Comparison of ENCODE assay signal across 4 worm cellular contexts in the genomic region with DNA sequence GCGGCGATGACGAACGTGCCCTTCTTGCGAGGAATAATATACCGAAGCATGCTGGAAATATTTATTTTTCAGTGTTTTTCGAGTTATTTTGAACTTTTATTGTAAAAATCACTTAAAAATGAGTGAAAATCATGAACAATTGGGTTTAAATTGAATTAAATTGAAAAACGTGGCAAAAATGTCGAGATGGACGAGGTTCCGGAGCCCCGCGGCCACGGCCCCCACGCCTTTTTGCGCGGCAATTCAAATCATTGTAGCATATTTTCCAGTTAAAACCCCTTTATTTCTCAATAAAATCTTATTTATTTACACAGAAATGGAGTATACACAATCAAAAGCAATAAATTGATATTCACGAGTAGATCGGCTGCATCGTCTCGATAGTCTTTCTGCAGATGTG.
TF ChIP-seq lines count a peak whose summit lies in the region.

No protein-coding gene starts in this region.

TF ChIP-seq in whole organism, L2 larva, 48 proteins besides CTCF, POLR2A, EP300 and RAD21 (continues in another document):
- TF ChIP-seq ZK546.5 (tag; optimal IDR thresholded peaks at IDR 0.05; lab: Kevin White, UChicago) (no peak), gmeb-1 (tag; optimal IDR thresholded peaks at IDR 0.05; lab: Kevin White, UChicago) (peak; percentile 86), ztf-11 (tag; optimal IDR thresholded peaks at IDR 0.05; lab: Kevin White, UChicago) (no peak), blmp-1 (tag; optimal IDR thresholded peaks at IDR 0.05; lab: Kevin White, UChicago; ENCODE audit: insufficient read depth) (no peak), nhr-10 (tag; optimal IDR thresholded peaks at IDR 0.05; lab: Kevin White, UChicago) (no peak), mdl-1 (tag; optimal IDR thresholded peaks at IDR 0.05; lab: Kevin White, UChicago) (no peak), lin-13 (GFP tag; optimal IDR thresholded peaks at IDR 0.05; lab: Kevin White, UChicago) (peak; percentile 35), nhr-77 (tag; optimal IDR thresholded peaks at IDR 0.05; lab: Kevin White, UChicago) (no peak), nhr-12 (tag; optimal IDR thresholded peaks at IDR 0.05; lab: Kevin White, UChicago) (no peak), sma-3 (GFP tag; optimal IDR thresholded peaks at IDR 0.05; lab: Kevin White, UChicago) (peak; percentile 41), nhr-129 (tag; optimal IDR thresholded peaks at IDR 0.05; lab: Kevin White, UChicago) (no peak), elt-1 (tag; optimal IDR thresholded peaks at IDR 0.05; lab: Kevin White, UChicago) (no peak), alr-1 (tag; optimal IDR thresholded peaks at IDR 0.05; lab: Kevin White, UChicago) (no peak), sem-4 (tag; optimal IDR thresholded peaks at IDR 0.05; lab: Kevin White, UChicago) (no peak), ceh-82 (tag; optimal IDR thresholded peaks at IDR 0.05; lab: Kevin White, UChicago) (no peak), egl-27 (tag; optimal IDR thresholded peaks at IDR 0.05; lab: Kevin White, UChicago) (no peak), dmd-4 (tag; optimal IDR thresholded peaks at IDR 0.05; lab: Kevin White, UChicago) (no peak), C34F6.9 (tag; optimal IDR thresholded peaks at IDR 0.05; lab: Kevin White, UChicago) (peak; percentile 44), mab-5 (tag; optimal IDR thresholded peaks at IDR 0.05; lab: Kevin White, UChicago) (no peak), lin-39 (tag; optimal IDR thresholded peaks at IDR 0.05; lab: Kevin White, UChicago) (no peak), peb-1 (tag; optimal IDR thresholded peaks at IDR 0.05; lab: Kevin White, UChicago) (no peak), R02D3.7 (tag; optimal IDR thresholded peaks at IDR 0.05; lab: Kevin White, UChicago) (no peak), snpc-4 (tag; optimal IDR thresholded peaks at IDR 0.05; lab: Kevin White, UChicago) (no peak)

TF ChIP-seq in whole organism, L4 larva, 104 proteins besides CTCF, POLR2A, EP300 and RAD21:
- TF ChIP-seq ztf-11 (tag; optimal IDR thresholded peaks at IDR 0.05; lab: Kevin White, UChicago) = no peak
- no peak for TF ChIP-seq T20F7.1 (GFP tag; optimal IDR thresholded peaks at IDR 0.05; lab: Kevin White, UChicago)
- TF ChIP-seq lin-38 (GFP tag; IDR thresholded peaks at IDR 0.05; lab: Robert Waterston, UW) = peak; percentile 52
- TF ChIP-seq mxl-2 (GFP tag; conservative IDR thresholded peaks at IDR 0.05; lab: Robert Waterston, UW) = no peak
- TF ChIP-seq dpl-1 (GFP tag; optimal IDR thresholded peaks at IDR 0.05; lab: Kevin White, UChicago) = peak; percentile 84
- peak; percentile 50 for TF ChIP-seq unc-130 (GFP tag; optimal IDR thresholded peaks at IDR 0.05; lab: Kevin White, UChicago)
- TF ChIP-seq Y48G9A.11 (GFP tag; IDR thresholded peaks at IDR 0.05; lab: Robert Waterston, UW) = no peak
- no peak for TF ChIP-seq zfp-2 (tag; optimal IDR thresholded peaks at IDR 0.05; lab: Kevin White, UChicago)
- peak; percentile 96 for TF ChIP-seq mes-2 (tag; optimal IDR thresholded peaks at IDR 0.05; lab: Kevin White, UChicago; ENCODE audit: poor library complexity, severe bottlenecking)
- no peak for TF ChIP-seq ceh-32 (tag; optimal IDR thresholded peaks at IDR 0.05; lab: Kevin White, UChicago; ENCODE audit: poor library complexity)
- peak; percentile 12 for TF ChIP-seq lin-13 (GFP tag; optimal IDR thresholded peaks at IDR 0.05; lab: Kevin White, UChicago)
- no peak for TF ChIP-seq hmg-1.1 (GFP tag; IDR thresholded peaks at IDR 0.05; lab: Robert Waterston, UW)
- no peak for TF ChIP-seq nhr-25 (tag; optimal IDR thresholded peaks at IDR 0.05; lab: Kevin White, UChicago; ENCODE audit: borderline replicate concordance, insufficient read depth)
- TF ChIP-seq dmd-9 (GFP tag; IDR thresholded peaks at IDR 0.05; lab: Robert Waterston, UW) = peak; percentile 48; the same call in 1 of the 2 replicates
- peak in 1 of 2 experiments; percentile 37 for TF ChIP-seq lsy-2 (tag; optimal IDR thresholded peaks at IDR 0.05; lab: Kevin White, UChicago)
- peak in 1 of 2 experiments; percentile 81 for TF ChIP-seq hif-1 (tag; optimal IDR thresholded peaks at IDR 0.05; lab: Kevin White, UChicago)
- no peak for TF ChIP-seq nhr-11 (tag; optimal IDR thresholded peaks at IDR 0.05; lab: Kevin White, UChicago)
- TF ChIP-seq snpc-1.2 (GFP tag; IDR thresholded peaks at IDR 0.05; lab: Robert Waterston, UW) = no peak
- no peak for TF ChIP-seq nhr-102 (tag; optimal IDR thresholded peaks at IDR 0.05; lab: Kevin White, UChicago)
- no peak for TF ChIP-seq aly-2 (tag; optimal IDR thresholded peaks at IDR 0.05; lab: Kevin White, UChicago)

TF ChIP-seq in whole organism, late embryonic, 69 proteins besides CTCF, POLR2A, EP300 and RAD21:
- TF ChIP-seq zip-5 (tag; optimal IDR thresholded peaks at IDR 0.05; lab: Kevin White, UChicago) = peak; percentile 51
- peak; percentile 68 for TF ChIP-seq mec-3 (tag; optimal IDR thresholded peaks at IDR 0.05; lab: Kevin White, UChicago; ENCODE audit: borderline replicate concordance)
- TF ChIP-seq nfya-1 (tag; optimal IDR thresholded peaks at IDR 0.05; lab: Kevin White, UChicago) = no peak
- peak; percentile 43 for TF ChIP-seq ceh-14 (tag; optimal IDR thresholded peaks at IDR 0.05; lab: Kevin White, UChicago)
- peak; percentile 84 for TF ChIP-seq C08G9.2 (tag; optimal IDR thresholded peaks at IDR 0.05; lab: Kevin White, UChicago)
- no peak for TF ChIP-seq T23F11.4 (GFP tag; optimal IDR thresholded peaks at IDR 0.05; lab: Kevin White, UChicago)
- no peak for TF ChIP-seq hlh-30 (tag; optimal IDR thresholded peaks at IDR 0.05; lab: Kevin White, UChicago; ENCODE audit: insufficient read depth)
- TF ChIP-seq gmeb-2 (tag; optimal IDR thresholded peaks at IDR 0.05; lab: Kevin White, UChicago) = no peak
- TF ChIP-seq pax-1 (tag; optimal IDR thresholded peaks at IDR 0.05; lab: Kevin White, UChicago) = no peak
- TF ChIP-seq ceh-2 (tag; optimal IDR thresholded peaks at IDR 0.05; lab: Kevin White, UChicago) = peak; percentile 77
- TF ChIP-seq ahr-1 (tag; optimal IDR thresholded peaks at IDR 0.05; lab: Kevin White, UChicago) = no peak
- TF ChIP-seq hlh-8 (tag; optimal IDR thresholded peaks at IDR 0.05; lab: Kevin White, UChicago) = peak; percentile 34
- TF ChIP-seq sox-2 (GFP tag; IDR thresholded peaks at IDR 0.05; lab: Robert Waterston, UW) = no peak
- no peak for TF ChIP-seq elt-4 (tag; optimal IDR thresholded peaks at IDR 0.05; lab: Kevin White, UChicago)
- peak; percentile 84 for TF ChIP-seq ceh-31 (tag; optimal IDR thresholded peaks at IDR 0.05; lab: Kevin White, UChicago)
- TF ChIP-seq unc-42 (tag; optimal IDR thresholded peaks at IDR 0.05; lab: Kevin White, UChicago) = peak; percentile 71
- TF ChIP-seq ref-2 (tag; optimal IDR thresholded peaks at IDR 0.05; lab: Kevin White, UChicago) = no peak
- TF ChIP-seq elt-2 (tag; optimal IDR thresholded peaks at IDR 0.05; lab: Kevin White, UChicago) = peak; percentile 11
- TF ChIP-seq fkh-6 (tag; optimal IDR thresholded peaks at IDR 0.05; lab: Kevin White, UChicago) = no peak
- TF ChIP-seq tbx-2 (tag; optimal IDR thresholded peaks at IDR 0.05; lab: Kevin White, UChicago) = peak; percentile 71
- peak; percentile 14 for TF ChIP-seq fax-1 (tag; optimal IDR thresholded peaks at IDR 0.05; lab: Kevin White, UChicago)
- TF ChIP-seq ets-4 (tag; optimal IDR thresholded peaks at IDR 0.05; lab: Kevin White, UChicago) = peak; percentile 67
- TF ChIP-seq tbx-7 (tag; optimal IDR thresholded peaks at IDR 0.05; lab: Kevin White, UChicago) = peak; percentile 61

TF ChIP-seq in whole organism, mixed stage, embryonic, 35 proteins besides CTCF, POLR2A, EP300 and RAD21:
- TF ChIP-seq ces-1 (GFP tag; optimal IDR thresholded peaks at IDR 0.05; lab: Kevin White, UChicago) (peak; percentile 73), sem-2 (GFP tag; optimal IDR thresholded peaks at IDR 0.05; lab: Kevin White, UChicago) (no peak), pha-4 (tag; optimal IDR thresholded peaks at IDR 0.05; lab: Kevin White, UChicago) (no peak), blmp-1 (tag; optimal IDR thresholded peaks at IDR 0.05; lab: Kevin White, UChicago) (no peak), mls-2 (tag; optimal IDR thresholded peaks at IDR 0.05; lab: Kevin White, UChicago) (peak; percentile 4)
